Fruit fly (Drosophila melanogaster) whole organism, embryonic: ENCODE data around the gene St2.
A peak's percentile ranks its signal among the peaks of the same experiment; 100 is the strongest.

Experiments used
- B-H1 ChIP-seq: fragments of 200-800 bp; sonication (Bioruptor generic); IDR thresholded peaks from 3 replicates; pipeline ENCODE4 v1.3.6; 2022; ENCODE audit warnings: missing biosample characterization, missing genetic modification characterization
- CG11504 ChIP-seq: fragments of 200-800 bp; sonication (Bioruptor generic); optimal IDR thresholded peaks from 3 replicates; lab custom pipeline; 2019; ENCODE audit warnings: missing biosample characterization, mild to moderate bottlenecking, missing genetic modification characterization, moderate library complexity
- CG12659 ChIP-seq: fragments of 200-800 bp; sonication (Bioruptor generic); optimal IDR thresholded peaks from 3 replicates; lab custom pipeline; 2017; ENCODE audit warnings: mild to moderate bottlenecking, missing biosample characterization, missing genetic modification reagents, missing genetic modification characterization
- CG14014 ChIP-seq: fragments of 200-800 bp; sonication (Bioruptor generic); IDR thresholded peaks from 2 replicates; pipeline ENCODE4 v1.3.6; 2022; ENCODE audit warnings: missing biosample characterization, missing genetic modification characterization
- CG15011 ChIP-seq: fragments of 200-800 bp; sonication (Bioruptor generic); optimal IDR thresholded peaks from 3 replicates; lab custom pipeline; 2018; ENCODE audit warnings: missing biosample characterization, mild to moderate bottlenecking, missing genetic modification characterization
- CG15073 ChIP-seq: fragments of 200-800 bp; sonication (Bioruptor generic); optimal IDR thresholded peaks from 2 replicates; lab custom pipeline; 2016; ENCODE audit warnings: missing biosample characterization, missing genetic modification characterization
- CG1529 ChIP-seq: fragments of 200-800 bp; sonication (Bioruptor generic); optimal IDR thresholded peaks from 3 replicates; lab custom pipeline; 2018; ENCODE audit warnings: missing biosample characterization, missing genetic modification characterization
- CG1603 ChIP-seq: fragments of 200-800 bp; sonication (Bioruptor generic); optimal IDR thresholded peaks from 2 replicates; lab custom pipeline; 2019; ENCODE audit warnings: missing biosample characterization, mild to moderate bottlenecking, missing genetic modification characterization, moderate library complexity
- CG1832 ChIP-seq: fragments of 200-800 bp; sonication (Bioruptor generic); optimal IDR thresholded peaks from 2 replicates; lab custom pipeline; 2017; ENCODE audit warnings: missing biosample characterization, mild to moderate bottlenecking, missing genetic modification characterization, inconsistent platforms
- CG2712 ChIP-seq: fragments of 200-800 bp; optimal IDR thresholded peaks from 3 replicates; lab custom pipeline; 2019; ENCODE audit warnings: missing biosample characterization, mild to moderate bottlenecking, missing genetic modification characterization, moderate library complexity
- CG30020 ChIP-seq: fragments of 200-800 bp; optimal IDR thresholded peaks from 2 replicates; lab custom pipeline; 2019; ENCODE audit warnings: missing biosample characterization, mild to moderate bottlenecking, missing genetic modification characterization, moderate library complexity
- CG6175 ChIP-seq: fragments of 200-800 bp; sonication (Bioruptor generic); IDR thresholded peaks from 3 replicates; pipeline ENCODE4 v1.3.6; 2022; ENCODE audit warnings: missing biosample characterization, missing genetic modification characterization
- CG6791 ChIP-seq: fragments of 200-800 bp; sonication (Bioruptor generic); IDR thresholded peaks from 3 replicates; pipeline ENCODE4 v1.3.6; 2022; ENCODE audit warnings: missing biosample characterization, missing genetic modification characterization; ENCODE audit not compliant: partially characterized antibody
- CG7357 ChIP-seq: fragments of 200-800 bp; sonication (Bioruptor generic); IDR thresholded peaks from 3 replicates; pipeline ENCODE4 v1.3.6; 2022; ENCODE audit warnings: missing biosample characterization, missing genetic modification characterization
- CG8944 ChIP-seq: fragments of 200-800 bp; sonication (Bioruptor generic); optimal IDR thresholded peaks from 3 replicates; lab custom pipeline; 2016; ENCODE audit warnings: missing biosample characterization, missing genetic modification characterization
- CG9876 ChIP-seq: fragments of 200-800 bp; sonication (Bioruptor generic); optimal IDR thresholded peaks from 2 replicates; lab custom pipeline; 2016; ENCODE audit warnings: missing biosample characterization, missing genetic modification characterization
- CoRest ChIP-seq: fragments of 200-800 bp; sonication (Bioruptor generic); optimal IDR thresholded peaks from 3 replicates; lab custom pipeline; 2018; ENCODE audit warnings: missing biosample characterization, mild to moderate bottlenecking, missing genetic modification characterization, moderate library complexity
- Deaf1 ChIP-seq: fragments of 200-800 bp; optimal IDR thresholded peaks from 3 replicates; lab custom pipeline; 2019; ENCODE audit warnings: missing biosample characterization, mild to moderate bottlenecking, missing genetic modification characterization, moderate library complexity
- E2f2 ChIP-seq: fragments of 200-800 bp; sonication (Bioruptor generic); IDR thresholded peaks from 2 replicates; pipeline ENCODE4 v1.3.6; 2022; ENCODE audit warnings: missing biosample characterization, missing genetic modification characterization
- HLHmδ ChIP-seq: fragments of 200-800 bp; sonication (Bioruptor generic); optimal IDR thresholded peaks from 2 replicates; lab custom pipeline; 2018; ENCODE audit warnings: missing biosample characterization, mild to moderate bottlenecking, missing genetic modification characterization, moderate library complexity
- Hmx ChIP-seq: fragments of 200-800 bp; sonication (Bioruptor generic); optimal IDR thresholded peaks from 2 replicates; lab custom pipeline; 2016; ENCODE audit warnings: missing biosample characterization, missing genetic modification characterization
- Hr51 ChIP-seq, 2 experiments: fragments of 200-800 bp; sonication (Bioruptor generic); optimal IDR thresholded peaks; 2 replicates in 1 of 2; 3 replicates in 1 of 2; lab custom pipeline; 2016 to 2018; ENCODE audit warnings: missing biosample characterization in 2 of 2, missing genetic modification characterization in 2 of 2, mild to moderate bottlenecking in 1 of 2, moderate library complexity in 1 of 2
- Neu2 ChIP-seq: fragments of 200-800 bp; sonication (Bioruptor generic); optimal IDR thresholded peaks from 3 replicates; lab custom pipeline; 2016; ENCODE audit warnings: missing biosample characterization, missing genetic modification characterization, borderline replicate concordance
- Rx ChIP-seq: fragments of 200-800 bp; sonication (Bioruptor generic); IDR thresholded peaks from 2 replicates; pipeline ENCODE4 v1.3.6; 2022; ENCODE audit warnings: missing biosample characterization, missing genetic modification characterization
- Six4 ChIP-seq: fragments of 200-800 bp; sonication (Bioruptor generic); optimal IDR thresholded peaks from 2 replicates; lab custom pipeline; 2016; ENCODE audit warnings: missing biosample characterization, missing genetic modification characterization
- Tbp ChIP-seq: fragments of >200 bp; optimal IDR thresholded peaks from 2 replicates; lab custom pipeline; 2018; ENCODE audit warnings: missing biosample characterization, missing genetic modification characterization
- ap ChIP-seq: fragments of 200-800 bp; sonication (Bioruptor generic); IDR thresholded peaks from 2 replicates; pipeline ENCODE4 v1.3.6; 2022; ENCODE audit warnings: missing biosample characterization, missing genetic modification characterization
- bowl ChIP-seq: fragments of 200-800 bp; sonication (Bioruptor generic); IDR thresholded peaks from 2 replicates; pipeline ENCODE4 v1.3.6; 2022; ENCODE audit warnings: missing biosample characterization, missing genetic modification characterization
- chif ChIP-seq, 2 experiments: fragments of 200-800 bp; sonication (Bioruptor generic); optimal IDR thresholded peaks; 3 replicates each; lab custom pipeline; 2016; ENCODE audit warnings: missing biosample characterization in 2 of 2, missing genetic modification characterization in 2 of 2
- dan ChIP-seq: fragments of 200-800 bp; sonication (Bioruptor generic); IDR thresholded peaks from 2 replicates; pipeline ENCODE4 v1.3.6; 2022; ENCODE audit warnings: missing biosample characterization, missing genetic modification characterization
- dysf ChIP-seq: fragments of 200-800 bp; sonication (Bioruptor generic); IDR thresholded peaks from 3 replicates; pipeline ENCODE4 v1.3.6; 2022; ENCODE audit warnings: missing biosample characterization, missing genetic modification characterization
- en ChIP-seq: fragments of 200-800 bp; sonication (Bioruptor generic); optimal IDR thresholded peaks from 2 replicates; lab custom pipeline; 2016; ENCODE audit warnings: missing biosample characterization, missing genetic modification characterization
- fru ChIP-seq: fragments of >200 bp; optimal IDR thresholded peaks from 2 replicates; lab custom pipeline; 2017
- gcm ChIP-seq: fragments of 200-800 bp; sonication (Bioruptor generic); optimal IDR thresholded peaks from 2 replicates; lab custom pipeline; 2019; ENCODE audit warnings: missing biosample characterization, mild to moderate bottlenecking, missing genetic modification characterization, moderate library complexity
- gro ChIP-seq: fragments of 200-800 bp; sonication (Bioruptor generic); optimal IDR thresholded peaks from 2 replicates; lab custom pipeline; 2016; ENCODE audit warnings: missing biosample characterization, missing genetic modification characterization
- jigr1 ChIP-seq: fragments of 200-800 bp; sonication (Bioruptor generic); IDR thresholded peaks from 3 replicates; pipeline ENCODE4 v1.3.6; 2022; ENCODE audit warnings: missing biosample characterization, missing genetic modification characterization
- knrl ChIP-seq: fragments of 200-800 bp; sonication (Bioruptor generic); IDR thresholded peaks from 3 replicates; pipeline ENCODE4 v1.3.6; 2022; ENCODE audit warnings: missing biosample characterization, missing genetic modification characterization; ENCODE audit not compliant: partially characterized antibody
- nom ChIP-seq: fragments of 200-800 bp; sonication (Bioruptor generic); optimal IDR thresholded peaks from 2 replicates; lab custom pipeline; 2017; ENCODE audit warnings: missing biosample characterization, missing genetic modification characterization, mild to moderate bottlenecking, moderate library complexity, missing genetic modification reagents
- onecut ChIP-seq: fragments of 200-800 bp; sonication (Bioruptor generic); IDR thresholded peaks from 2 replicates; pipeline ENCODE4 v1.3.6; 2022; ENCODE audit warnings: missing biosample characterization, missing genetic modification characterization
- p53 ChIP-seq: fragments of 200-800 bp; sonication (Bioruptor generic); optimal IDR thresholded peaks from 2 replicates; lab custom pipeline; 2016; ENCODE audit warnings: missing biosample characterization, missing genetic modification characterization
- pb ChIP-seq: fragments of 200-800 bp; sonication (Bioruptor generic); optimal IDR thresholded peaks from 3 replicates; lab custom pipeline; 2016; ENCODE audit warnings: missing biosample characterization, missing genetic modification characterization
- pnt ChIP-seq: fragments of 200-800 bp; sonication (Bioruptor generic); optimal IDR thresholded peaks from 3 replicates; lab custom pipeline; 2016; ENCODE audit warnings: missing biosample characterization, missing genetic modification characterization
- ro ChIP-seq: fragments of 200-800 bp; sonication (Bioruptor generic); IDR thresholded peaks from 2 replicates; pipeline ENCODE4 v1.3.6; 2022; ENCODE audit warnings: missing biosample characterization, missing genetic modification characterization
- schlank ChIP-seq: fragments of 200-800 bp; sonication (Bioruptor generic); optimal IDR thresholded peaks from 2 replicates; lab custom pipeline; 2018; ENCODE audit warnings: missing biosample characterization, mild to moderate bottlenecking, missing genetic modification characterization
- scrt ChIP-seq: fragments of 200-800 bp; sonication (Bioruptor generic); optimal IDR thresholded peaks from 2 replicates; lab custom pipeline; 2018; ENCODE audit warnings: missing biosample characterization, mild to moderate bottlenecking, missing genetic modification characterization, moderate library complexity
- sna ChIP-seq: fragments of 200-800 bp; sonication (Bioruptor generic); IDR thresholded peaks from 2 replicates; pipeline ENCODE4 v1.3.6; 2022; ENCODE audit warnings: missing biosample characterization, missing genetic modification characterization; ENCODE audit not compliant: partially characterized antibody
- sr ChIP-seq: fragments of 200-800 bp; sonication (Bioruptor generic); IDR thresholded peaks from 3 replicates; pipeline ENCODE4 v1.3.6; 2022; ENCODE audit warnings: missing biosample characterization, missing genetic modification characterization
- tna ChIP-seq: fragments of 200-800 bp; sonication (Bioruptor generic); IDR thresholded peaks from 2 replicates; pipeline ENCODE4 v1.3.6; 2022; ENCODE audit warnings: missing biosample characterization, missing genetic modification characterization; ENCODE audit not compliant: partially characterized antibody
- trem ChIP-seq: fragments of 200-800 bp; optimal IDR thresholded peaks from 3 replicates; lab custom pipeline; 2019; ENCODE audit warnings: missing biosample characterization, mild to moderate bottlenecking, missing genetic modification characterization, moderate library complexity
- tx ChIP-seq: fragments of 200-800 bp; sonication (Bioruptor generic); optimal IDR thresholded peaks from 2 replicates; lab custom pipeline; 2016; ENCODE audit warnings: missing biosample characterization, missing genetic modification characterization
- zfh1 ChIP-seq: fragments of 200-800 bp; sonication (Bioruptor generic); IDR thresholded peaks from 3 replicates; pipeline ENCODE4 v1.3.6; 2022; ENCODE audit warnings: missing biosample characterization, missing genetic modification characterization
- zfh2 ChIP-seq: fragments of 200-800 bp; sonication (Bioruptor generic); optimal IDR thresholded peaks from 2 replicates; lab custom pipeline; 2016; ENCODE audit warnings: missing biosample characterization, missing genetic modification characterization

St2 gene

dm6 chr3R:9224807-9225206 lies 26.8 kb upstream of the St2 start (continued):
- TF ChIP-seq dysf (GFP tag; lab: Robert Waterston, UW) = peak; percentile 81
- no peak for TF ChIP-seq CG15073 (GFP tag; lab: Kevin White, UChicago)
- TF ChIP-seq trem (tag; lab: Kevin White, UChicago) = peak; percentile 61
- no peak for TF ChIP-seq CG6791 (GFP tag; lab: Robert Waterston, UW)
- no peak for TF ChIP-seq p53
- TF ChIP-seq Hmx (GFP tag; lab: Kevin White, UChicago) = peak; percentile 16
- TF ChIP-seq CG9876 = no peak
- TF ChIP-seq CG8944 = peak; percentile 25
- peak in 1 of 2 experiments; percentile 77 for TF ChIP-seq Hr51 (GFP tag; optimal IDR thresholded peaks at IDR 0.05; lab: Kevin White, UChicago)
- peak; percentile 60 for TF ChIP-seq B-H1 (GFP tag; lab: Robert Waterston, UW)
- TF ChIP-seq CG30020 (tag; lab: Kevin White, UChicago) = peak; percentile 36
- TF ChIP-seq ro (GFP tag; lab: Robert Waterston, UW) = no peak
- no peak for TF ChIP-seq nom (GFP tag; lab: Kevin White, UChicago)
- TF ChIP-seq zfh1 (GFP tag; lab: Robert Waterston, UW) = peak; percentile 73; the same call in 2 of the 3 replicates
- no peak; the same call in 2 of the 3 replicates for TF ChIP-seq jigr1 (GFP tag; lab: Robert Waterston, UW)
- TF ChIP-seq chif (GFP tag; optimal IDR thresholded peaks at IDR 0.05; lab: Kevin White, UChicago) = peak; percentile 61 to 70
- no peak for TF ChIP-seq knrl (GFP tag; lab: Robert Waterston, UW)
- no peak for TF ChIP-seq schlank (tag; lab: Kevin White, UChicago)
- TF ChIP-seq en (GFP tag; lab: Kevin White, UChicago) = peak; percentile 6
- TF ChIP-seq CG15011 = no peak
- TF ChIP-seq E2f2 (GFP tag; lab: Robert Waterston, UW) = peak; percentile 58; the same call in 1 of the 2 replicates
- TF ChIP-seq CG12659 = peak; percentile 44
- TF ChIP-seq Neu2 (GFP tag; lab: Kevin White, UChicago) = no peak
- peak; percentile 38 for TF ChIP-seq Six4
- peak; percentile 86 for TF ChIP-seq CG2712 (tag; lab: Kevin White, UChicago)
- no peak for TF ChIP-seq CG1832
- TF ChIP-seq Rx (GFP tag; lab: Robert Waterston, UW) = no peak; the same call in 1 of the 2 replicates
- TF ChIP-seq CG11504 (tag; lab: Kevin White, UChicago) = peak; percentile 83
- no peak for TF ChIP-seq HLHmδ (GFP tag; lab: Kevin White, UChicago)
- TF ChIP-seq gcm (GFP tag; lab: Kevin White, UChicago) = peak; percentile 59
- no peak for TF ChIP-seq sr (GFP tag; lab: Robert Waterston, UW)
- peak; percentile 64 for TF ChIP-seq CG1603 (tag; lab: Kevin White, UChicago)
- TF ChIP-seq tna (GFP tag; lab: Robert Waterston, UW) = no peak
- TF ChIP-seq Tbp (GFP tag; lab: Kevin White, UChicago) = no peak
- peak; percentile 27 for TF ChIP-seq pb (GFP tag; lab: Kevin White, UChicago)
- TF ChIP-seq dan (GFP tag; lab: Robert Waterston, UW) = no peak
- TF ChIP-seq CG1529 (GFP tag; lab: Kevin White, UChicago) = no peak
- peak; percentile 56 for TF ChIP-seq pnt (GFP tag; lab: Kevin White, UChicago)
- TF ChIP-seq onecut (GFP tag; lab: Robert Waterston, UW) = no peak
- TF ChIP-seq zfh2 (GFP tag; lab: Kevin White, UChicago) = no peak
- TF ChIP-seq gro (GFP tag; lab: Kevin White, UChicago) = no peak
- TF ChIP-seq tx = peak; percentile 23
- peak; percentile 71 for TF ChIP-seq CG7357
- TF ChIP-seq ap (GFP tag; lab: Robert Waterston, UW) = no peak
- no peak for TF ChIP-seq CG6175 (GFP tag; lab: Robert Waterston, UW)
- no peak for TF ChIP-seq fru (lab: Kevin White, UChicago)
- TF ChIP-seq CG14014 = peak; percentile 17; the same call in 1 of the 2 replicates
- TF ChIP-seq Deaf1 (tag; lab: Kevin White, UChicago) = peak; percentile 61
- TF ChIP-seq CoRest = peak; percentile 59
- peak; percentile 38 for TF ChIP-seq scrt (GFP tag; lab: Kevin White, UChicago)
- TF ChIP-seq bowl = no peak
- no peak for TF ChIP-seq sna (GFP tag; lab: Robert Waterston, UW)
